Fruit fly (Drosophila melanogaster): ENCODE measurements around the gene CG7368.

CG7368 gene

dm6 chr3L:11554338-11554737, 42.7 kb upstream of the CG7368 start (continued):
- TF ChIP-seq Pdp1 (GFP tag; optimal IDR thresholded peaks at IDR 0.05): peak; percentile 57 to 78
- peak; percentile 45; the same call in 1 of the 2 replicates for TF ChIP-seq Atf6 (GFP tag; IDR thresholded peaks at IDR 0.05)
- TF ChIP-seq Vsx1 (GFP tag; optimal IDR thresholded peaks at IDR 0.05): peak; percentile 59
- peak; percentile 64 for TF ChIP-seq sob (GFP tag; IDR thresholded peaks at IDR 0.05)
- peak; percentile 42 for TF ChIP-seq CG8281 (tag; optimal IDR thresholded peaks at IDR 0.05)
- TF ChIP-seq ab (GFP tag; optimal IDR thresholded peaks at IDR 0.05): peak; percentile 18
- TF ChIP-seq lab (GFP tag; optimal IDR thresholded peaks at IDR 0.05): peak; percentile 71
- TF ChIP-seq sim (GFP tag; IDR thresholded peaks at IDR 0.05): peak; percentile 91
- peak; percentile 60 for TF ChIP-seq CG4617 (GFP tag; optimal IDR thresholded peaks at IDR 0.05; ENCODE audit: borderline replicate concordance)
- TF ChIP-seq MTF-1 (GFP tag; optimal IDR thresholded peaks at IDR 0.05; ENCODE audit: borderline replicate concordance): peak; percentile 83
- TF ChIP-seq Sox100B (GFP tag; optimal IDR thresholded peaks at IDR 0.05): peak; percentile 83
- no peak for TF ChIP-seq bowl (GFP tag; IDR thresholded peaks at IDR 0.05)
- peak; percentile 32 for TF ChIP-seq CG6683 (GFP tag; optimal IDR thresholded peaks at IDR 0.05)
- no peak for TF ChIP-seq Trl (optimal IDR thresholded peaks at IDR 0.05)
- peak; percentile 73 for TF ChIP-seq Trl (GFP tag; optimal IDR thresholded peaks at IDR 0.05)
- peak; percentile 89 for TF ChIP-seq nmo (GFP tag; optimal IDR thresholded peaks at IDR 0.05)
- peak; percentile 83 for TF ChIP-seq dmrt99B (tag; optimal IDR thresholded peaks at IDR 0.05)
- TF ChIP-seq cg (GFP tag; optimal IDR thresholded peaks at IDR 0.05): no peak
- peak; percentile 81 for TF ChIP-seq CG11695 (GFP tag; IDR thresholded peaks at IDR 0.05)
- TF ChIP-seq CG2199 (GFP tag; IDR thresholded peaks at IDR 0.05): no peak
- TF ChIP-seq CG30431 (GFP tag; optimal IDR thresholded peaks at IDR 0.05): peak; percentile 80
- peak; percentile 62 to 67 for TF ChIP-seq Hr51 (GFP tag; optimal IDR thresholded peaks at IDR 0.05)
- peak in 1 of 2 experiments; percentile 12 for TF ChIP-seq insv (GFP tag; optimal IDR thresholded peaks at IDR 0.05)
- TF ChIP-seq sna (GFP tag; IDR thresholded peaks at IDR 0.05; ENCODE audit: partially characterized antibody): no peak
- TF ChIP-seq CG7271 (tag; optimal IDR thresholded peaks at IDR 0.05): peak; percentile 73
- peak; percentile 86 for TF ChIP-seq CG30403 (GFP tag; optimal IDR thresholded peaks at IDR 0.05)
- TF ChIP-seq CG15696 (tag; optimal IDR thresholded peaks at IDR 0.05): peak; percentile 96
- TF ChIP-seq CG11504 (tag; optimal IDR thresholded peaks at IDR 0.05): peak; percentile 83
- no peak for TF ChIP-seq tna (GFP tag; IDR thresholded peaks at IDR 0.05; ENCODE audit: partially characterized antibody)
- TF ChIP-seq Hr3 (GFP tag; optimal IDR thresholded peaks at IDR 0.05): peak; percentile 77
- peak; percentile 81 for TF ChIP-seq CG1233 (GFP tag; optimal IDR thresholded peaks at IDR 0.05)
- TF ChIP-seq CG10267 (tag; optimal IDR thresholded peaks at IDR 0.05): peak; percentile 90
- no peak for TF ChIP-seq pzg (GFP tag; optimal IDR thresholded peaks at IDR 0.05)
- peak; percentile 96 for TF ChIP-seq CG2712 (tag; optimal IDR thresholded peaks at IDR 0.05)
- peak; percentile 16 for TF ChIP-seq run (tag; optimal IDR thresholded peaks at IDR 0.05)
- 0 out of 3 replicates have a peak, but pooled peaks have one; percentile 23 for TF ChIP-seq so (GFP tag; IDR thresholded peaks at IDR 0.05)
- TF ChIP-seq onecut (GFP tag; IDR thresholded peaks at IDR 0.05): peak; percentile 79
- TF ChIP-seq croc (GFP tag; conservative IDR thresholded peaks at IDR 0.05): peak; percentile 79
- TF ChIP-seq Nf-YA (GFP tag; IDR thresholded peaks at IDR 0.05): 0 out of 2 replicates have a peak, but pooled peaks have one; percentile 40
- TF ChIP-seq CG7556 (GFP tag; optimal IDR thresholded peaks at IDR 0.05): peak; percentile 80
- no peak for TF ChIP-seq chinmo (GFP tag; IDR thresholded peaks at IDR 0.05; ENCODE audit: partially characterized antibody)
- no peak for TF ChIP-seq CG34224 (GFP tag; IDR thresholded peaks at IDR 0.05; ENCODE audit: partially characterized antibody)
- peak in 1 of 2 experiments; percentile 94 for TF ChIP-seq bsh (GFP tag; optimal IDR thresholded peaks at IDR 0.05)
- TF ChIP-seq Tbp (GFP tag; optimal IDR thresholded peaks at IDR 0.05): no peak
- TF ChIP-seq gro (GFP tag; optimal IDR thresholded peaks at IDR 0.05): no peak
- TF ChIP-seq CG3838 (GFP tag; optimal IDR thresholded peaks at IDR 0.05): peak; percentile 61
- TF ChIP-seq Ets65A (GFP tag): peak; percentile 96
- TF ChIP-seq Gsc (GFP tag; IDR thresholded peaks at IDR 0.05): no peak; the same call in 1 of the 2 replicates
- TF ChIP-seq CG7786 (GFP tag; optimal IDR thresholded peaks at IDR 0.05): peak; percentile 52
- peak; percentile 64 for TF ChIP-seq slp2 (GFP tag; optimal IDR thresholded peaks at IDR 0.05)

Data from whole organism, embryonic.